Worm (Caenorhabditis elegans): Measurements from ENCODE around the gene wrb-1.
A peak's percentile ranks its signal among the peaks of the same experiment; 100 is the strongest.

The wrb-1 gene

DNA sequence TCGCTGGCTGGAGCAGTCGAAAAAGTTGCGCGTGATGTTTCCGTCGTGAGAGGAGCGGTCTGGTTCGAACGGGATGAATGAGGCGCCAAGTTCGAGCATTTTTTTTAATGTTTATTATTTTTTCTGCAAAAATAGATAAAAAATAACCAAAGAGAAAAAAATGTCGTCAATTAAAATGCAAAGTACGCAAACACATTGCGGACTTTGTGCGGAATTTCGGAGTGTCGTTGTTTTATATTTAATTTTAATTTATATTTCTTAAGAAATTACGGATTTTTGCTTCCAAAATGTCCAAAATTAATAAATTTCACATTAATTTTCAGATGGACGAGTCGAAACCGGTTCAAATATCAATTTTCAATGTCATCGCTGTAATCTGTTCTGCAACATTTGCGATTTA is at the start of gene wrb-1, which contains the start of gene Y50D4A.4:
Gene wrb-1 (plus strand): TSS at position 78 of the 400 bp plus-strand sequence.
Gene Y50D4A.4 (minus strand): TSS at position 133 of the 400 bp plus-strand sequence.
- TF ChIP-seq madf-5 (GFP tag; IDR thresholded peaks at IDR 0.05) (no peak), Y48G9A.11 (GFP tag; IDR thresholded peaks at IDR 0.05) (peak; percentile 93), lin-1 (GFP tag; IDR thresholded peaks at IDR 0.05) (no peak), ama-1 (optimal IDR thresholded peaks at IDR 0.05) (no peak), Y5F2A.4 (GFP tag; optimal IDR thresholded peaks at IDR 0.05) (no peak), mes-2 (tag; optimal IDR thresholded peaks at IDR 0.05; ENCODE audit: poor library complexity, severe bottlenecking) (peak; percentile 87), fkh-10 (GFP tag; optimal IDR thresholded peaks at IDR 0.05) (no peak), dve-1 (tag; optimal IDR thresholded peaks at IDR 0.05; ENCODE audit: insufficient read depth) (peak; percentile 53), T20F7.1 (GFP tag; optimal IDR thresholded peaks at IDR 0.05) (peak; percentile 97), mep-1 (tag; optimal IDR thresholded peaks at IDR 0.05) (peak; percentile 74), nhr-76 (tag; optimal IDR thresholded peaks at IDR 0.05) (no peak), madf-9 (GFP tag; conservative IDR thresholded peaks at IDR 0.05) (no peak), unc-62 (GFP tag; optimal IDR thresholded peaks at IDR 0.05 in 1 of 2) (no peak), unc-62 (tag; optimal IDR thresholded peaks at IDR 0.05) (no peak), ZK337.2 (GFP tag; IDR thresholded peaks at IDR 0.05) (no peak), tra-1 (GFP tag; IDR thresholded peaks at IDR 0.05) (no peak), F44E2.7 (GFP tag; IDR thresholded peaks at IDR 0.05) (no peak), daf-8 (GFP tag; IDR thresholded peaks at IDR 0.05) (no peak), nhr-102 (tag; optimal IDR thresholded peaks at IDR 0.05) (no peak), dmd-9 (GFP tag; IDR thresholded peaks at IDR 0.05) (no peak), mdl-1 (tag; optimal IDR thresholded peaks at IDR 0.05) (no peak), ctbp-1 (GFP tag; IDR thresholded peaks at IDR 0.05) (no peak), ztf-7 (tag; optimal IDR thresholded peaks at IDR 0.05) (peak; percentile 13), dpl-1 (GFP tag; optimal IDR thresholded peaks at IDR 0.05) (peak; percentile 86), nhr-42 (GFP tag; IDR thresholded peaks at IDR 0.05) (no peak), ceh-32 (tag; optimal IDR thresholded peaks at IDR 0.05; ENCODE audit: poor library complexity) (no peak), rbr-2 (tag; optimal IDR thresholded peaks at IDR 0.05) (peak; percentile 49), hlh-11 (tag; optimal IDR thresholded peaks at IDR 0.05) (no peak), saeg-2 (GFP tag; IDR thresholded peaks at IDR 0.05) (no peak), nhr-25 (tag; optimal IDR thresholded peaks at IDR 0.05; ENCODE audit: borderline replicate concordance, insufficient read depth) (no peak), lir-3 (tag; optimal IDR thresholded peaks at IDR 0.05) (no peak), hmg-1.1 (GFP tag; IDR thresholded peaks at IDR 0.05) (no peak), spr-1 (tag; optimal IDR thresholded peaks at IDR 0.05) (no peak), nhr-6 (tag; optimal IDR thresholded peaks at IDR 0.05) (peak; percentile 17), R02D3.7 (tag; optimal IDR thresholded peaks at IDR 0.05) (no peak), lsy-2 (tag; optimal IDR thresholded peaks at IDR 0.05) (peak in 1 of 2 experiments; percentile 90), lin-38 (GFP tag; IDR thresholded peaks at IDR 0.05) (peak; percentile 78), zag-1 (tag; optimal IDR thresholded peaks at IDR 0.05) (no peak), pha-4 (GFP tag; IDR thresholded peaks at IDR 0.05) (no peak), pha-4 (tag; optimal IDR thresholded peaks at IDR 0.05) (peak; percentile 18)

DNA sequence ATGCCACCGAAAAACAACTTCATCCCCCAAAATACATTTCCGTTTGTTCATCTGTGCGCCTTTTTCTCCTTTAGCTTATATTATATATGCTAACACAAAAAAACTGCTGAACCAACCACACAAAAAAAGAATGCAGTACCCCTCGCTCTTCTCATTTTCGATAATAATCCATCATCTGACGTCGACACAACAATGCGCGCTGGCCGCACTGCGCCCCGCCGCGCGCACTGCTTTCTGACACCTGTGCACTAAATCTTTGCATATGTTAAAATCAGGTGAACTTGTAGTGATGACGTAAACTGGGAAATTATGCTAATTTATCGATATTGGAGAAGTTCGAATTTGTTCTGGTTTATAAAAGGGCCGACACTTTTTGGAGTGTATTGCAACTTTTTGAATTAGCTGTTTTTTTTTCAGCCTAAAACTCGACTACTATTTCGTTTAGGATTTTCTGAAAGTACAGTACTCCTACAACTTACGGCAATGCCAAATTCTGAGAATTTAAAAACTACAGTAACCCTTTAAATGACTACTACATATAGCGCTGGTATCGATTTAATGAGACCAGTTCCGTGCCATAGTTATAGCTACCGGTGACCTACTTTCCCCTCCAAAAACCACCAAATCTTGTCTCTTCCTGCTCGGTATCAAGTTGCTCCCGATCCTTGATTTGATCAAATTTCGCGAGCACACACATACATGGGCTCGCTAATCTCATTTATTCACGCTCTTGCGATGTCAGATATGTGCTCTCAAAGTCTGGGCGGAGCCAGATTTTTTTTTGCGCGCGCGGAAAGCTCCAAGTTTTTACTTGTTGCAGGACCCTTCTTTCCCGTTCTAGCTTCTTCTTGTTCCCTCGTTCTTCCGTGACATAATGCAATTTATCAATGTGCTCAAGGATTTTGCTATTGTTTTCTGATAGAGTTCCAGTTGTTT is 45.9 kb upstream of the wrb-1 start:
- TF ChIP-seq hlh-11 (tag; optimal IDR thresholded peaks at IDR 0.05) = peak; percentile 10
- TF ChIP-seq ztf-7 (tag; optimal IDR thresholded peaks at IDR 0.05) = no peak
- TF ChIP-seq unc-62 (GFP tag; optimal IDR thresholded peaks at IDR 0.05 in 1 of 2) = peak in 1 of 2 experiments; percentile 96
- TF ChIP-seq unc-62 (tag; optimal IDR thresholded peaks at IDR 0.05) = no peak
- no peak for TF ChIP-seq F10B5.3 (tag; optimal IDR thresholded peaks at IDR 0.05)
- no peak for TF ChIP-seq R02D3.7 (tag; optimal IDR thresholded peaks at IDR 0.05)
- TF ChIP-seq hif-1 (tag; optimal IDR thresholded peaks at IDR 0.05) = no peak
- no peak for TF ChIP-seq ceh-32 (tag; optimal IDR thresholded peaks at IDR 0.05; ENCODE audit: poor library complexity)
- no peak for TF ChIP-seq mxl-2 (GFP tag; conservative IDR thresholded peaks at IDR 0.05)
- no peak for TF ChIP-seq nhr-10 (tag; optimal IDR thresholded peaks at IDR 0.05)
- no peak for TF ChIP-seq ceh-28 (tag; optimal IDR thresholded peaks at IDR 0.05)
- TF ChIP-seq zip-11 (GFP tag; IDR thresholded peaks at IDR 0.05) = no peak
- TF ChIP-seq ctbp-1 (GFP tag; IDR thresholded peaks at IDR 0.05) = peak; percentile 43; the same call in 1 of the 2 replicates
- TF ChIP-seq ZK337.2 (GFP tag; IDR thresholded peaks at IDR 0.05) = no peak
- TF ChIP-seq nhr-111 (GFP tag; optimal IDR thresholded peaks at IDR 0.05) = no peak
- peak; percentile 27 for TF ChIP-seq aha-1 (tag)
- TF ChIP-seq Y105C5A.15 (GFP tag; IDR thresholded peaks at IDR 0.05) = no peak
- 0 out of 2 replicates have a peak, but pooled peaks have one; percentile 16 for TF ChIP-seq hmg-1.1 (GFP tag; IDR thresholded peaks at IDR 0.05)
